Fruit fly (Drosophila melanogaster): ENCODE measurements around the gene exd.

The exd gene

dm6 chrX:15986654-15987053, 5.6 kb upstream of the exd start, which contains the start of gene ND-20 (continued):
- TF ChIP-seq sisA (GFP tag; IDR thresholded peaks at IDR 0.05) (no peak), CG14860 (GFP tag; IDR thresholded peaks at IDR 0.05; ENCODE audit: partially characterized antibody) (no peak), Hr51 (GFP tag; optimal IDR thresholded peaks at IDR 0.05) (no peak), Adf1 (GFP tag; IDR thresholded peaks at IDR 0.05) (no peak), jing (GFP tag; optimal IDR thresholded peaks at IDR 0.05) (no peak), gro (GFP tag; optimal IDR thresholded peaks at IDR 0.05) (no peak), Ada2b (GFP tag; IDR thresholded peaks at IDR 0.05) (no peak), wek (GFP tag; optimal IDR thresholded peaks at IDR 0.05) (no peak), Scr (GFP tag; IDR thresholded peaks at IDR 0.05; ENCODE audit: partially characterized antibody) (0 out of 2 replicates have a peak, but pooled peaks have one; percentile 17), CG11247 (GFP tag; IDR thresholded peaks at IDR 0.05) (no peak), Oaz (GFP tag; IDR thresholded peaks at IDR 0.05) (no peak), ttk (GFP tag; IDR thresholded peaks at IDR 0.05) (no peak), CG15073 (GFP tag; optimal IDR thresholded peaks at IDR 0.05) (no peak), Vsx1 (GFP tag; optimal IDR thresholded peaks at IDR 0.05) (no peak), BtbVII (GFP tag; optimal IDR thresholded peaks at IDR 0.05) (no peak), Myb (GFP tag; optimal IDR thresholded peaks at IDR 0.05) (peak; percentile 11), grn (GFP tag; optimal IDR thresholded peaks at IDR 0.05) (no peak), Sry-δ (GFP tag; optimal IDR thresholded peaks at IDR 0.05) (peak; percentile 42), CG8478 (optimal IDR thresholded peaks at IDR 0.05) (no peak), Mad (GFP tag; optimal IDR thresholded peaks at IDR 0.05) (peak; percentile 46), H2.0 (GFP tag; IDR thresholded peaks at IDR 0.05) (no peak), dmrt11E (tag; optimal IDR thresholded peaks at IDR 0.05) (no peak), ind (GFP tag; optimal IDR thresholded peaks at IDR 0.05) (no peak), zfh2 (GFP tag; optimal IDR thresholded peaks at IDR 0.05) (peak; percentile 47), CG7786 (GFP tag; optimal IDR thresholded peaks at IDR 0.05) (no peak), gsb (GFP tag; IDR thresholded peaks at IDR 0.05) (no peak), NFAT (GFP tag; IDR thresholded peaks at IDR 0.05) (no peak), stwl (tag; optimal IDR thresholded peaks at IDR 0.05) (peak; percentile 56), otp (GFP tag; IDR thresholded peaks at IDR 0.05) (no peak), CG2116 (GFP tag; optimal IDR thresholded peaks at IDR 0.05) (peak; percentile 11), CG2120 (GFP tag; optimal IDR thresholded peaks at IDR 0.05) (peak; percentile 35), CG4282 (GFP tag; optimal IDR thresholded peaks at IDR 0.05) (no peak), shn (GFP tag; optimal IDR thresholded peaks at IDR 0.05) (no peak), so (GFP tag; IDR thresholded peaks at IDR 0.05) (no peak), CG3065 (GFP tag; optimal IDR thresholded peaks at IDR 0.05) (no peak), row (GFP tag; IDR thresholded peaks at IDR 0.05) (peak; percentile 85), ash1 (GFP tag; optimal IDR thresholded peaks at IDR 0.05) (no peak), CG7745 (tag; optimal IDR thresholded peaks at IDR 0.05) (no peak), CG30020 (tag; optimal IDR thresholded peaks at IDR 0.05) (peak; percentile 97), unc-4 (GFP tag; IDR thresholded peaks at IDR 0.05; ENCODE audit: partially characterized antibody) (no peak), pan (optimal IDR thresholded peaks at IDR 0.05) (no peak), pan (GFP tag; optimal IDR thresholded peaks at IDR 0.05 in 1 of 2, IDR thresholded peaks at IDR 0.05 in 1 of 2) (no peak), wdn (GFP tag; IDR thresholded peaks at IDR 0.05) (peak; percentile 26; the same call in 1 of the 2 replicates), CG15514 (GFP tag; optimal IDR thresholded peaks at IDR 0.05) (peak; percentile 79), CG10321 (GFP tag; IDR thresholded peaks at IDR 0.05) (no peak), exex (tag; optimal IDR thresholded peaks at IDR 0.05) (no peak), CG10979 (tag; optimal IDR thresholded peaks at IDR 0.05) (peak; percentile 22), Taf1 (GFP tag; IDR thresholded peaks at IDR 0.05) (no peak), lov (optimal IDR thresholded peaks at IDR 0.05) (no peak), lov (GFP tag; IDR thresholded peaks at IDR 0.05) (no peak), Doc3 (GFP tag; IDR thresholded peaks at IDR 0.05; ENCODE audit: partially characterized antibody) (no peak), Stat92E (GFP tag; optimal IDR thresholded peaks at IDR 0.05) (peak in 1 of 3 experiments; percentile 90)

All from whole organism, embryonic.